Worm (Caenorhabditis elegans): ENCODE results near the gene abts-2.

DNA sequence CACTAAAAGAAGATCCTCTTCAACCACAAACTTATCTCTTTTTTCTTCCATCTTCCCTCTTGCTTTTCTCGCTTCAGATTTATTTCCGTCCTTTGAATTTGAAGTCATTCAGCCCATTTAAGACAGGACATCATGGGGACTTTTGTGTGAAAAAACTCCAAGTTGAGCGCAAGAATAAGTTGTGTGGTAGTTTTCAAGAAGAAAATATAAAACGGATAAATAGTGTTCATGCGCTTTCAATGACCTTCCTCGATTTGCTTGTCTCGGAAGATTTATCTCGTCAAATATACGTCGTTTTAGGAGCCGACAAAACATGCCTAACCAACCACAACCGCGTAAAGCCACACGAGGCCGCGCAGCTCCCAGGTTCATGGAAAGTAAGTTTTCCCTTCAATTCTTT lies 46.6 kb downstream of the abts-2 start, which contains the start of gene sto-6:
- TF ChIP-seq Y53F4B.3 (GFP tag; IDR thresholded peaks at IDR 0.05) (no peak), unc-62 (GFP tag; optimal IDR thresholded peaks at IDR 0.05) (no peak), F22D6.2 (tag; optimal IDR thresholded peaks at IDR 0.05) (no peak), F55B11.4 (tag; optimal IDR thresholded peaks at IDR 0.05; ENCODE audit: borderline replicate concordance, insufficient read depth) (no peak), hrde-1 (tag; optimal IDR thresholded peaks at IDR 0.05; ENCODE audit: borderline replicate concordance) (no peak), ets-4 (GFP tag; optimal IDR thresholded peaks at IDR 0.05) (no peak)
